Worm (Caenorhabditis elegans): ENCODE results near the gene enee-1.

enee-1 gene

DNA sequence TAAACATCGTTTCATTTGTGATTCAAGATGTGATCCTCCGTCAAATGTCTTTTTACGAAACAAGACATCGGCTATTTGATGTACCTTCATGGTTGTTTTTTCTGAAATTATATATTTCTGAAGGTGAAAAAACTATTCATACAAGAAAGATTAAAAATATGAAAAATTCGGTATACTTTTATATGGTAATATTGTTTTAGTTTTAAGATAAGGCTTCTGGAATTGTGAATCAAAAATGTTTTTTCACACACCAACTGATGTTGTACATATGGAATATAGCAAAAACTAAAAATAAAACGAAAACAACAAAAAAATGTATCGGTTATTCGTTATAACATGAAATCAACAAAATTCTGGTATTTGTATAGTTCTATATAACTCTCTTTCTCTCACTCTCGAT is 12.7 kb downstream of the enee-1 start, which contains the start of gene F23F1.6:
TSS of gene F23F1.6 (minus strand) at position 101 of the 400 bp plus-strand sequence.
- no peak for TF ChIP-seq unc-62 (GFP tag; optimal IDR thresholded peaks at IDR 0.05)

DNA sequence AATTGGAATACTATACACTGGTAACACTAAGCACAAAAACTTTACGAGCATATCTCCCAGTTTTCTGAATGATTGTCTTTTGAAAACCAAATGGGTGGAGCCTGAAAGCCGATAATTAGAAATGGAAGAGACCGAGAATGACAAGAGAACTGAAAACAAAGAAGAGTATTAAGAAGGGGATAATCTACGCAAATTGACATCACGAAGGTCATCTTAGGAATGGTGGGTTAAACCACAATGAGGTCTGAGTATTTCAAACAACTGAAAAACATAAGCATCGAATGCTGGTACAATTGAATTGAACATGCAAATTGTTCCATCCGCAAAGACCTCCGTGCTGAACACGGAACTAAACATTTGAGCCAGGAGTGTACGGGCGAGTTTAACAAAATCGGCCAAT is 15.0 kb downstream of the enee-1 start, which contains the start of gene spp-24:
TSS of gene spp-24 (minus strand) at position 101 of the 400 bp plus-strand sequence.
- no peak for TF ChIP-seq unc-62 (GFP tag; optimal IDR thresholded peaks at IDR 0.05)

DNA sequence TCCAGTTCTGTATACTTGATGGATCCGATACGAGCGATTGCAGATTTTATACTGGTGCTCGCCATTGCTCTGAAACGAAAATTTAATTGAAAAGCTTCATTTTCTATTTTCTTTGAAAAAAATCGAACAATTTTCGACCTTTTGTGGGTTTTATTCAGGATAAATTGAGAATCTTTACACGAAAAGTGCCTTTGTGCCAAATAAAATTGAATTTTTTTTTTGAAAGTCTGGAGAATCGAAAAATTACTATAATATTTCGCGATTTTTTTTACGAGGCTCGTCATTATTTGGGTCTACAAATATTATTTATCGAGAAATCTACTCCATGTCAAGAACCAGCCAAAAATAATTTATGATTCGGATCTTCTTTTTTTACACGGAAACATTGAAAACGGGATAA is 17.4 kb downstream of the enee-1 start, which contains the start of gene F23F1.10:
TSS of gene F23F1.10 (minus strand) at position 69 of the 400 bp plus-strand sequence.
- TF ChIP-seq unc-62 (GFP tag; optimal IDR thresholded peaks at IDR 0.05), result no peak

DNA sequence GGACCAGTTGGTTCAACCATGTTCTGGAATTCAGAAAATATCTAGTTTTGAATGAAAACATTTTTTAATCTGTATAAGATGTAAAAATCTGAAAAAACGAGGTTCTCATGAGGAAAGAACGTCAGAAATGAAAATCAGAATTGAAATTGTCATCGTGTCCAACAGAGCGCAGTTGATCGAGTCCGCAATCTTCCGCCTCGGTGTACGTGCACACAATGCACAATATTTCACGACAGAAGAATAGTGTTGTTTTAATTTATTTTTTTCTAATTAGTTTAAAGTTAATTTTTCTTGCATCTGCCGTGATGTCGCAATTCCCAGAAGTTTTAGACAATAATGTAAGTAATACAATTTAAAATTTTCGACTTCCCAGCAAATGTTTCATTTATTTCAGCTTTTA is 19.2 kb downstream of the enee-1 start, which contains the start of gene nfyc-1:
TSS of gene nfyc-1 (plus strand) at position 268 of the 400 bp plus-strand sequence.
- no peak for TF ChIP-seq unc-62 (GFP tag; optimal IDR thresholded peaks at IDR 0.05)

DNA sequence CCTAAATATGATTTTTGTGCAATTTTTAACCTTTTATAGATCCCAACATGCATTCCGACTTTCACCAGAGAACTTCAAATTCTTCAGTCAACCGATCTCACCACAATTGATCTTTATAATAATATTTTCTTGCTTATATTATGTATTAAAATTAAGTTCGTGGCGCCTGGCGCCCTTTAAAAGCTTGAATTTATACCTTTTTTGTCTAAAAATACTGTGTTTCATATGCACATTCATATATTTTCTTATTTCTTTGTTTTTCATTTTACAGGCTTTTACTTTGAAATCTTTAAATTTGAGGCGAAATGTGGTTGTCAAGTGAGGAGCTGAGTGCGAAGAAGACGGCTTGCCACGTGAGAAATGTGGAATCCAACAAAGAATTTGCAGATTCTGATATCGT is 20.3 kb downstream of the enee-1 start, which contains the start of gene rpoa-49:
TSS of gene rpoa-49 (plus strand) at position 301 of the 400 bp plus-strand sequence.
- no peak for TF ChIP-seq unc-62 (GFP tag; optimal IDR thresholded peaks at IDR 0.05)

DNA sequence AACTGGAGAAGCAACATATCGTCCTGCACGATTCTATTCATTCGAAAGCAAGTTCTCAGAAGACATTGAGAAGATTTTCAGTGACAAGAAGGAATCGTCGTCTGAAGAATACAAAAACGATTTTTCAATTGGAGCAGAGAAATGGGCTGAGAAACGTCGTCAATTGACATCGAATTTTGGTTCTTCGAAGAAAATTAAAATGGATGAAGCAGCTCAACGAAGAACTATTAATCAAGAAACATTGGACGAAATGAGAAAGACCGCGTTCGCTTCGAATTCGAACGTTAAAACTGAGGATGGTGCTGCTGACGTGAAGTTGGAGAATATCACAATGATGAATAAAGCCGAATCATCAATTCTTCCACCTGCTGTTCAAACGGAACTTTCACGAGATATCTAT is 21.6 kb downstream of the enee-1 start, which contains the start of gene rpt-4:
TSS of gene rpt-4 (minus strand) at position 101 of the 400 bp plus-strand sequence.
- TF ChIP-seq unc-62 (GFP tag; optimal IDR thresholded peaks at IDR 0.05), result no peak

DNA sequence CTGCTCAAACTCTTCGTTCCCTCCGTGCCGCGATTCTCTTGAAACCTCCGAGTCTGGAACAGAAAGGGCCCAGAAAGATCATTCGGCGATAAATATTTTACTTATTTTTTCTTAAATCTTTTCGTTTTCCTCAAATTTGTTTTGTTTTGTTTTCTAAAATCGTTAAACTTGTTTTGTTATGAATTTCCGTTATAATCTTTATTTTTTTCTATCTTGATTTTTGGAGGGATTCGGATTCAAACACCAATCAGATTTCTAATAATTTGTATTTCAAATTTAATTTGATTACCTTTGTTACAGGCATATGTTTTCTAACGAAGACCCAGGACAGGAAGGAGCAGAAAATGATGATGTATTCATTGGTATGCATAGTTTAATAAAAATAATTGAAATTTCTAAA is 22.8 kb downstream of the enee-1 start, which contains the start of gene C23H3.5:
TSS of gene C23H3.5 (plus strand) at position 301 of the 400 bp plus-strand sequence.
- TF ChIP-seq unc-62 (GFP tag; optimal IDR thresholded peaks at IDR 0.05), result no peak

DNA sequence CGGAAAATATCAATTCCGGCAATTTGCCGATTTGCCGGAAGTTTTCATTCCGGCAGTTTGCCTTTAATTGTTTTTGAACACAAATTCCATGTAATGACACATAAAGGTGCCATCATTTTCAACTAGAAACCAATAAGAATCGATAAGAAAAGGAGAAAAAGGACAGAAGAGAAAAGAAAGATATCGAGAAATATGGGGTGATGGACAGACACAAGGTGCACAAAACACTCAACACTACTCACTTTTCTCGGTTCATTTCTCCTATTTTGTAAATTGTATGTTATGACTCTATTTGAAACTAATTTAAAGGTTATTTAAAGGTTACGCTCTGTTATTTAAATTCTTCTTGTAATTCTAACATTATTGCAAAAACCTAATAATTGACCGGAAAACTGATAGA is 26.4 kb downstream of the enee-1 start:
- no peak for TF ChIP-seq unc-62 (GFP tag; optimal IDR thresholded peaks at IDR 0.05)

DNA sequence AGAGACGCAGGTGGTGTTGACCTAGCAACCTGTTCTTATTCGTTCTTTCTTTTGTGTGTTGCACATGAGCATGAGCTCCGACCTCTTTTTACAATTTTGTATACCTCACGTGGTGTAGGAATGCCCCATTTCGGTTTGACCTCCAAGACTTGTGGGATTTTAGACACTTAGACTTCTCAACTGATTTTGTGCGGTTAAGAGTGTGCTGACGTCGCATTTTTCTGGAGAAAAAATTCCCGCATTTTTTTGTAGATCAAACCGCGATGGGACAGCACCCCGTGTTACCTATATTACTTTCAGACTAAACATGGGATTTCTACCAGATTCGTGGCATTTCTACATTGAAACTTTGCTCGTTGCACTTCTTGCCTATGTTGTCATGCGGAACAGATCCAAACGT is 26.9 kb downstream of the enee-1 start, which contains the start of gene sptl-1:
TSS of gene sptl-1 (plus strand) at position 301 of the 400 bp plus-strand sequence.
- TF ChIP-seq unc-62 (GFP tag; optimal IDR thresholded peaks at IDR 0.05), result no peak

DNA sequence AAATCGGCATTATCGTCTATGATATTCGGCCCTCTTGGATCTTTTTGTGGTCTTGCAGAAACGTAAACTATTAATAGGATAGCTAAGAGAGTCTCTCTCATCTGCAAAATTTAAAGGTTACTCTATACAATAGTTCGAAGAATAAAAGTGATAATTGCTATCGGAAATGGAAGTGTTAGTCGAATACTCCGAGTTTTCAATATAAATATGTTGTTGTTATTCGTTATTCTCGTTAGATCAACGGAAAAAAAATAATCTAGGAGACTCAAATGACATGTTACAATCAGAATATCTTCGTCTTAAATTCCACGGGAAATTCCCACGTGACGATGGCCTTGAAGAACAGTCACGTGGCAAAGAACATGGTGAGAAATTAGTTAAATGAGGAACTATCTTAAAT is 30.7 kb downstream of the enee-1 start, which contains the start of gene tre-5:
TSS of gene tre-5 (minus strand) at position 101 of the 400 bp plus-strand sequence.
- TF ChIP-seq unc-62 (GFP tag; optimal IDR thresholded peaks at IDR 0.05), result no peak

DNA sequence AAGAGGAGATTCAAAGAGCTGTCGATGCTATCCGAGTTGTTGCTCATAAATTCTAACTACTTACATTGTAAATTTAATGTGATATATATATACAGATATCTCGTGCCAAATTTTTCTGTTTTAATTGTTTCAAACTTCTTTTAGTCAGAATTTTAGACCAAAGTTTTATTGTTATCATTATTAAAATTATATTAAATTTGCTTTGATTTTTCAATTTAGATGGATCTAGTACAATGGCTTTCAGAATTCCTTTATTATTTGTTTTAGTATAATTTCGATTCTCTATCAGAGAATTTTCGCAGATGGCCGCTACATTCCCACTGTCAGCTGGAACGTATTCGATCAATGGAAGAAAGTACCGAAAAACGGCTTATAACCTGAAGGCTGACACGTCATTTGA is 32.9 kb downstream of the enee-1 start, which contains the start of gene ascc-1:
TSS of gene ascc-1 (plus strand) at position 301 of the 400 bp plus-strand sequence.
- no peak for TF ChIP-seq unc-62 (GFP tag; optimal IDR thresholded peaks at IDR 0.05)

DNA sequence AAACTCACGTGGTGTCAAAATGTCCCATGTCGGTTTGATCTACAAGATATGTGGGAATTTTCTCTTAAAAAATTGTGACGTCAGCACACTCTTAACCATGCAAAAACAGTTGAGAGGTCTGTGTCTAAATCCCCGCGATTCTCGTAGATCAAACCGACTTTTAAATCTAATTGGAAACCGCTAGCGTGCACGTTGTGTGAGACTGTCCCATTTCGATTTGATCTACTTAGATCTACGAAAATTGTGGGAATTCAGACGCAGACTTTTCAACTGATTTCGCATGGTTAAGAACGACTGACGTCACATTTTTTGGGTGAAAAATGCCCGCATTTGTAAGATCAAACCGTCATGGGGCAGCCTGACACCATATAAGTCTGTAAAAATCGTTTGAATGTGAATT is 33.4 kb downstream of the enee-1 start:
- TF ChIP-seq unc-62 (GFP tag; optimal IDR thresholded peaks at IDR 0.05), result no peak

DNA sequence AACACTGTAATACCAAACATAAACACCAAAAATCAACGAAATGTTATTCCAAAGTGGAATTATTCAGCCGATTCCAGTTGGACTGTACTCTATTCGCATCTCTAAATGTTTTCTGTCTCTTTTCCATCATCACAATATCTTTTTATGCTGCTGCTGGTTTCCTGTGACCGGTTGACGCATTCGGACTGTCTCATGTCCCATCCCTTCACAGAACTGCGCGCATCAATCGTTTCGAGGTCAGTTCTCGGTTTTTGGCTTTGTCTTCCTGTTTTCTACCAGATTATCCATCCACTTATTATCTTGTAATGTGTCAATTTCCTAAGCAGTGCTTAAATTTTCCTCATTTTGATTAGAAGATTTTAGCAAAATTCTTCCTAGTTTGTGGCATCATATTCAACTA is 35.6 kb downstream of the enee-1 start:
- TF ChIP-seq unc-62 (GFP tag; optimal IDR thresholded peaks at IDR 0.05), result no peak

DNA sequence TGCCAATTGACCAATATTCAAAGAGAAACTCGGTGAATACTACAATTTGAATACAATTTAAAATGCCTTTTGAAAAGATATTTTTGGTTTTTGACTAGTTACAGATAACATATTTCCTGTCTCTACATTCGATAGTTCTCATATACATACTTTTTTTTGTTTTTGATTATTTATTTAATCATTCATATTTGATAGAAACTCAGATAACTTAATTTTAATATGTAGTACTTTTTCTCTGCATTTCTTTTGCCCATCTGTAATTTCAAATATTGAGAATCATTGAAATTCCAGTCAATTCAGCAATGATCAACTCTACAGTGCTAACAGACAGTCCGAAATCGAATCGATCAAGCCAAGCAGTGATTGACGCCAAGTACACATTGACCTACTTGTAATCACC is 36.5 kb downstream of the enee-1 start, which contains the start of gene C23H3.2:
TSS of gene C23H3.2 (plus strand) at position 301 of the 400 bp plus-strand sequence.
- no peak for TF ChIP-seq unc-62 (GFP tag; optimal IDR thresholded peaks at IDR 0.05)

DNA sequence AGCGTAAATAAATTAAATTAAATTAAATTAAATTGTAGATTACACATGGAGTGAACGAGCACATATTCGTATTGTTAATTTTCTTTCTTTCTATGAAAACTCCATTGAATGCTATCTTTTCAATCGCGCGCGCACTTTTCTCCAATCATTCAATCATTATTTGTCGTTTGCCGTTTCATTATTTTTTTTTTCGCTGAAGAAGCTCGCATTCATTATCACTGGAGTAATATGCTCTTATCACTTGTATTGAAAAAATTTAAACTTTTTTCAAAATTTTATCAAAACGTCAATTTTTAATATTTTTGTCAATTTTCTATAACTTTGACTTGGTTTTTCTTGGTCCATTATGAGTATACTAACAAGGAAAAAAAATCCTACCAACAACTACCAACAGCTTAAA is 41.0 kb downstream of the enee-1 start:
- no peak for TF ChIP-seq unc-62 (GFP tag; optimal IDR thresholded peaks at IDR 0.05)

DNA sequence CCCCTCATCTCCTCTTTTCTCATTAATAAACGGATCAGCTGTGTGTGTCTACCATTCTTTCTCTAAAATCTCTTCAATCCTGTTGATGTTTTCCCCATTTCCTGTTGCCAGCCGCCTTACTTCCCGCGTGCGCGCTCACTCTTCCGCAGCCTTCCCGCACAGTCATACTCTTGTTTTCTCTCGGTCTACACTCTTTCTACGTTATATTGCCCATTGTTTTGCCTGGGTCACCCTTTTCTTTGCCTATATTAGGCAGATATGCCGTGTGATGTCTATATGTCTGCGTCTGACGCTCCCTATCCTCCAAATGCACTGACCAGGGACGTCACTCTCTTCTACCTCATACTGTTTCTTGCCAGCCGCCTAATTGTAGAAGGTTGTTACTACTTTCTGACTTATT is 41.9 kb downstream of the enee-1 start:
- no peak for TF ChIP-seq unc-62 (GFP tag; optimal IDR thresholded peaks at IDR 0.05)

DNA sequence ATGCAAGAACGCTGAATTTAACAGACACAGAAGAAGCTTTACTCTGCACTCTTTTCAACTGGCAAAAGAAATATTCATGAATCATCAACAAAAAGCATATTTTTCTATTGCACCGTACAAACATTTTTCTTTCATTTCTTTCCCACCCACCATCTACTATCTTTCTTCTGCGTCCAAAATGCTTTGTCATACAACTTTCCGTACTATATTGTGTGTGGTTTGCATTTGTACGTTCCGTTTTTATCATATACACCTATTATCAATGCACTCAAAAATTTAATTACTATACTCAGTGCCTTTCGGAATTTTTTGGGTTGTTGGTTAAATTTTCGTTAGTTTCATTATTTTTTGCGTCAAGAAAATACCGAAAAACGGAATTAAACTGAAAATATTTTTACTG is 43.2 kb downstream of the enee-1 start:
- TF ChIP-seq unc-62 (GFP tag; optimal IDR thresholded peaks at IDR 0.05), result no peak
